Worm (Caenorhabditis elegans): ENCODE data around the gene R02F2.6.

R02F2.6 gene

DNA sequence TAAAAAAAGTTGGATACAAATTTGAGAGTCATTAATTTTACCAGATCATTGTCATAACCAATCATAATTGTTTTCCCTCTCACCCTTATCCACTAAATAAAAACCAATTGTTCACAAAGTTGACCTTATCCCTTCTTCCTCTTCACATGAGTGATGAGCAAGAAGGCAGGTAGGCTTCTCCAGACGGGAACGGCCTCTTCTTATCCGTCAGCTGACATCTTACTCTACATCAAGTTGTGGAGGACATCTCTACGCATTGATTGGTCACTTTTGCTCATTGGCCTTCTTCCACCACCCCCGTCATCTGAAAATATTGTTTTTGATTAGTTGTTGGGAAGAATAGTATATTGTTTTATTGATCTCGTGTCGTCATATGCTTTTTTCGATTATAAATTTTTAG is 7.6 kb upstream of the R02F2.6 start:
- TF ChIP-seq hlh-17 (GFP tag; optimal IDR thresholded peaks at IDR 0.05; ENCODE audit: borderline replicate concordance) (no peak), efl-1 (optimal IDR thresholded peaks at IDR 0.05) (no peak), efl-1 (GFP tag; optimal IDR thresholded peaks at IDR 0.05 in 1 of 2) (peak in 1 of 2 experiments; percentile 42), rnt-1 (tag; optimal IDR thresholded peaks at IDR 0.05) (peak; percentile 26), skn-1 (tag; optimal IDR thresholded peaks at IDR 0.05) (no peak)

DNA sequence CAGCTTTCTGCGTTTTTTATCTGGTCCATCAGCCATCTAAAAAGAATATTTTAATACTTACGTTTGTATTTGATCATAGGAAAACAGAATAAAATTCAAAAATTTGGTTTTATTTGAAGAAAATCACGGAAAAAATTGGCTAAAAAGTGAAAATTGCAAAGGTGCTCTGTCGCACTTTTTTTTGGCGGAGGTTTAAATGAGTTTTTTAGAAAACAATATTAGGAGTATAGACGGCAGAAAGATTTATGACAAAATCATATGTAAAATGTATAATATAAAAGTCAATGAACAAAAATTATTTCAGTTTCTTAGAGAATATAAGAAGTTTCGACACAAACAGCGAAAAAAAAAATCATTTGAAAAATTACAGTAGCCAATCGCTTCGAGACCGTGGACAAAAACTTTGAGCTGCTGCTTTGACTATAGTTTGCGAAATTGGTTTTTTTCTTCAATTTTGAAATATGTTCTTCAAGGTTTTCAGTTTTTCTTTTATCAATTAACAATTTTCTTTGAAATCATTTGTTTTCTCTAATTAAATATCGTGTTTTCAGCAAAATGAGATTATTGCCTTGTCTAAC is 5.1 kb upstream of the R02F2.6 start, which contains the start of the genes R02F2.7 and R02F2.4:
TSS of gene R02F2.7 (minus strand) at position 36 of the 578 bp plus-strand sequence.
TSS of gene R02F2.4 (plus strand) at position 552 of the 578 bp plus-strand sequence.
- peak; percentile 73 to 94 for TF ChIP-seq lin-35 (GFP tag; optimal IDR thresholded peaks at IDR 0.05)
- peak; percentile 70 to 89 (median 86) for TF ChIP-seq dpl-1 (GFP tag; optimal IDR thresholded peaks at IDR 0.05)
- TF ChIP-seq C16A3.4 (tag; optimal IDR thresholded peaks at IDR 0.05) = peak; percentile 21
- TF ChIP-seq efl-1 (optimal IDR thresholded peaks at IDR 0.05) = peak in 1 of 2 experiments; percentile 83
- TF ChIP-seq efl-1 (GFP tag; optimal IDR thresholded peaks at IDR 0.05 in 1 of 2) = peak; percentile 87 to 99
- TF ChIP-seq tlp-1 (tag; optimal IDR thresholded peaks at IDR 0.05) = no peak
- TF ChIP-seq blmp-1 (tag; optimal IDR thresholded peaks at IDR 0.05) = peak; percentile 36
- peak in 1 of 2 experiments; percentile 60 for TF ChIP-seq lsy-2 (tag; optimal IDR thresholded peaks at IDR 0.05)
- TF ChIP-seq isw-1 (GFP tag; IDR thresholded peaks at IDR 0.05) = no peak

DNA sequence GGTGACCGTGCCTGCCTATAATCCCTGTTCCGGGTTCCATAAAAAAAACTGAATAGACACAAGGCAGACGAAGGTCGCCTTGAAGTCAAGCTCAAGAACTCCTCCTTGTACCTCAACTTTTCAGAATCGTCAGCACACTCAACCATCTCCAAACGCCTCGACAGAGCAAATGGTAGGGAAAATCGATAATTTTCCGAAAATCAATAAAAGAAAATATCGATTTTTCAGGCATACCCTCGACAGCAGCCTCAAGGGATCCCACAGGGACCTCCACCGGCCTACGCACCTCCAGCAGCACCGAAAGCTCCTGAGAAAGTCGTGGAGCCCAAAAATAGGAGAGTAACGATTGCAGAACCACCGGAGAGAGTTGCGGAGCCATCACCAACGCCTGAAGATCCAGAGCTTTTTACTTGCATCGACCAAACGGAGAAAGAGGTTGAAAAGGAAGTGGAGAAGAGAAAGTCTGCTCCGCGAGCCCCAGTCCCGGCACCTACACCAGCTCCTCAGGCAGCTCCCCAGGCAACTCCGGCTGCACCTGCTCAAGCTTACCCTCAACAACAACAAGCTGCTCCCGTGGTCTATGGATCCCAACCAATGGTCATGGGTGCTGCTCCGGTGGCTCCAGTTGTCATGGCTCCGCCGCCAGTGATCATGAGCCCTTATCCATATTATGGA is 906 bp upstream of the R02F2.6 start:
- no peak for TF ChIP-seq pax-3 (tag; optimal IDR thresholded peaks at IDR 0.05)
- no peak for TF ChIP-seq alr-1 (tag; optimal IDR thresholded peaks at IDR 0.05; ENCODE audit: borderline replicate concordance)
- no peak for TF ChIP-seq ceh-82 (tag; optimal IDR thresholded peaks at IDR 0.05)
- no peak for TF ChIP-seq nhr-28 (tag; optimal IDR thresholded peaks at IDR 0.05)
- no peak for TF ChIP-seq efl-1 (optimal IDR thresholded peaks at IDR 0.05)
- peak in 1 of 2 experiments; percentile 83 for TF ChIP-seq efl-1 (GFP tag; optimal IDR thresholded peaks at IDR 0.05 in 1 of 2)

DNA sequence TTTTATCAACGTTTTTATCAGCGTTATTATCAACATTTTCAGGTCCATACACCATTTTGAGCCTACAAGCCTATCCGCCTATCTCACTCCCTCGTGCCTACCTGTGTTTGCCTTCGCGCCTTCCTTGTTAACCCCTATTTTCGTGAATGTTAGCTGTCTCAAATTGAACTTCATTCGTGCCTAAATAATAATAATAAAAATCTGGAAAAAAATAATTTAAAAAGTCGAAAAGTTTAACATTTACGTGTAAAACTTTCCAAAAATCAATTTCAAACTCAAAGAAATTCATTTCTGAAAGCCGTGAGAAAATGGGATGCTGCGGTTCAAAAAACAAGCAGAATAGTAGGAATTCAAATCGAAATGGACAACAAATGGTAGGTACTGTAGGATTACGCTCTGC is 713 bp downstream of the R02F2.6 start, which contains the start of gene R02F2.10:
TSS of gene R02F2.10 (plus strand) at position 301 of the 400 bp plus-strand sequence.
- no peak for TF ChIP-seq unc-30 (tag; optimal IDR thresholded peaks at IDR 0.05)
- no peak for TF ChIP-seq isw-1 (GFP tag; IDR thresholded peaks at IDR 0.05)
- no peak for TF ChIP-seq zip-4 (GFP tag; optimal IDR thresholded peaks at IDR 0.05)
- TF ChIP-seq sup-37 (GFP tag; optimal IDR thresholded peaks at IDR 0.05) = no peak
- no peak for TF ChIP-seq lir-3 (tag; optimal IDR thresholded peaks at IDR 0.05; ENCODE audit: poor library complexity)
- no peak for TF ChIP-seq nhr-84 (tag; optimal IDR thresholded peaks at IDR 0.05)
- no peak for TF ChIP-seq pag-3 (tag; optimal IDR thresholded peaks at IDR 0.05; ENCODE audit: borderline replicate concordance, insufficient read depth)
- no peak for TF ChIP-seq unc-62 (GFP tag; optimal IDR thresholded peaks at IDR 0.05)
- TF ChIP-seq lin-39 (tag; optimal IDR thresholded peaks at IDR 0.05) = no peak
- TF ChIP-seq zag-1 (tag; optimal IDR thresholded peaks at IDR 0.05) = no peak
- TF ChIP-seq dpl-1 (GFP tag; optimal IDR thresholded peaks at IDR 0.05) = no peak
- no peak for TF ChIP-seq snpc-4 (tag; optimal IDR thresholded peaks at IDR 0.05)
- no peak for TF ChIP-seq unc-98 (GFP tag; IDR thresholded peaks at IDR 0.05)
- TF ChIP-seq nhr-19 (GFP tag; conservative IDR thresholded peaks at IDR 0.05) = no peak
- no peak for TF ChIP-seq nhr-28 (tag; optimal IDR thresholded peaks at IDR 0.05)
- no peak for TF ChIP-seq nhr-47 (tag; optimal IDR thresholded peaks at IDR 0.05)
- no peak for TF ChIP-seq grh-1 (GFP tag; IDR thresholded peaks at IDR 0.05)
- TF ChIP-seq C34B4.2 (tag; optimal IDR thresholded peaks at IDR 0.05) = no peak
- TF ChIP-seq efl-3 (GFP tag; optimal IDR thresholded peaks at IDR 0.05) = no peak

DNA sequence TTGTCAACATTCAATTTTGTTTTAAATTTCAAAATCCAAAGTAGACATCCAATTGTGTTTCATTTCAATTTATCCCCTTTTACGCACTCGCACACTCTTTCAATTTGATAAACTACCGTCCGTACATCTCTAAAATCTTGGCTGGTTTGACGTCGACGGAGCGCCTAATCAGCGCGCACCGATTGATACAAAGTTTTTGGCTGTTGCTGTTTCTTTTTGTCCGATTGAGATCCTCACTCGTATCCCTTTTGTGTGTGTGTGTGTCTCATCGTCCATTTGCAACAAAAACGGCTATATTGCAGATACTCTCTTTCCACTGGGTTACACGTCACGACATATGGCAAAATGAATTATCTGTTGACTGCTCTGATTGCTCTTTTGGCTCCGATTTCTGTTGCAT is 4.5 kb downstream of the R02F2.6 start, which contains the start of gene lon-1:
TSS of gene lon-1 (plus strand) at position 301 of the 400 bp plus-strand sequence.
- TF ChIP-seq nhr-77 (tag; optimal IDR thresholded peaks at IDR 0.05) = no peak
- peak; percentile 34 for TF ChIP-seq blmp-1 (tag; optimal IDR thresholded peaks at IDR 0.05)

All from whole organism, L1 larva.